Worm (Caenorhabditis elegans) whole organism, L1 larva: ENCODE data around the gene fbxc-58.
A peak's percentile ranks its signal among the peaks of the same experiment; 100 is the strongest.

Source experiments
- C04F5.9 ChIP-seq: sonication (generic microtip); optimal IDR thresholded peaks from 2 replicates; lab custom pipeline; 2016; ENCODE audit warnings: missing genetic modification characterization, missing compliant biosample characterization
- C16A3.4 ChIP-seq: fragments of 150-350 bp; optimal IDR thresholded peaks from 2 replicates; lab custom pipeline; 2014; ENCODE audit warnings: missing biosample characterization, missing genetic modification characterization
- F16B12.6 ChIP-seq: fragments of 150-350 bp; optimal IDR thresholded peaks from 2 replicates; lab custom pipeline; 2014; ENCODE audit warnings: missing biosample characterization, missing genetic modification characterization
- aly-2 ChIP-seq: fragments of 150-350 bp; optimal IDR thresholded peaks from 2 replicates; lab custom pipeline; 2014; ENCODE audit warnings: missing biosample characterization, missing genetic modification characterization
- ceh-63 ChIP-seq: fragments of 200-800 bp; sonication (Bioruptor generic); optimal IDR thresholded peaks from 2 replicates; lab custom pipeline; 2018; ENCODE audit warnings: mild to moderate bottlenecking, missing genetic modification characterization, missing compliant biosample characterization
- ceh-8 ChIP-seq: fragments of 200-800 bp; sonication (Bioruptor generic); optimal IDR thresholded peaks from 2 replicates; lab custom pipeline; 2018; ENCODE audit warnings: mild to moderate bottlenecking, missing genetic modification characterization, moderate library complexity, missing compliant biosample characterization
- ceh-88 ChIP-seq: fragments of 200-800 bp; sonication (Bioruptor generic); IDR thresholded peaks from 2 replicates; pipeline ENCODE4 v1.3.6; 2022; ENCODE audit warnings: missing genetic modification characterization, missing compliant biosample characterization
- dpl-1 ChIP-seq, 3 experiments: fragments of 150-350 bp in 2 of 3; sonication (generic microtip) in 1 of 3; optimal IDR thresholded peaks; 2 replicates each; lab custom pipeline; 2014 to 2017; ENCODE audit warnings: missing biosample characterization in 3 of 3, missing genetic modification characterization in 3 of 3, missing genetic modification reagents in 3 of 3
- efl-1 ChIP-seq, 4 experiments: fragments of 150-350 bp; optimal IDR thresholded peaks in 3 of 4; peaks in 1 of 4; 1 replicate in 1 of 4; 2 replicates in 3 of 4; lab custom pipeline; 2014; ENCODE audit warnings: missing biosample characterization in 2 of 4, missing genetic modification characterization in 2 of 4, missing genetic modification reagents in 2 of 4
- efl-3 ChIP-seq: fragments of 200-800 bp; sonication (Bioruptor generic); optimal IDR thresholded peaks from 2 replicates; lab custom pipeline; 2018; ENCODE audit warnings: mild to moderate bottlenecking, missing genetic modification characterization, missing compliant biosample characterization
- egl-13 ChIP-seq: sonication (generic microtip); optimal IDR thresholded peaks from 2 replicates; lab custom pipeline; 2016; ENCODE audit warnings: missing genotype, missing genetic modification reagents, missing genetic modification characterization, missing compliant biosample characterization
- egl-27 ChIP-seq, 2 experiments: fragments of 150-350 bp in 1 of 2; sonication (generic microtip); optimal IDR thresholded peaks; 3 replicates each; lab custom pipeline; 2017 to 2018; ENCODE audit warnings: missing biosample characterization in 2 of 2, missing genetic modification characterization in 2 of 2, missing genetic modification reagents in 2 of 2
- ets-5 ChIP-seq: fragments of 200-800 bp; sonication (Bioruptor generic); IDR thresholded peaks from 2 replicates; pipeline ENCODE4 v1.3.6; 2022; ENCODE audit warnings: missing genetic modification characterization, missing compliant biosample characterization
- fkh-10 ChIP-seq: sonication (generic microtip); optimal IDR thresholded peaks from 2 replicates; lab custom pipeline; 2017; ENCODE audit warnings: missing biosample characterization, missing genetic modification reagents, missing genetic modification characterization
- fkh-4 ChIP-seq: sonication (generic microtip); optimal IDR thresholded peaks from 2 replicates; lab custom pipeline; 2016; ENCODE audit warnings: missing compliant biosample characterization, missing genetic modification characterization, borderline replicate concordance
- grh-1 ChIP-seq: fragments of 200-800 bp; sonication (Bioruptor generic); IDR thresholded peaks from 2 replicates; pipeline ENCODE4 v1.3.6; 2022; ENCODE audit warnings: missing genetic modification reagents, missing genetic modification characterization, missing compliant biosample characterization
- hlh-17 ChIP-seq: fragments of 200-800 bp; sonication (Bioruptor generic); optimal IDR thresholded peaks from 2 replicates; lab custom pipeline; 2018; ENCODE audit warnings: missing genetic modification characterization, mild to moderate bottlenecking, missing compliant biosample characterization, moderate library complexity, borderline replicate concordance
- isw-1 ChIP-seq: fragments of 200-800 bp; sonication (Bioruptor generic); IDR thresholded peaks from 2 replicates; pipeline ENCODE4 v1.3.6; 2022; ENCODE audit warnings: missing genetic modification characterization, missing compliant biosample characterization
- lin-13 ChIP-seq: fragments of 150-350 bp; optimal IDR thresholded peaks from 2 replicates; lab custom pipeline; 2014; ENCODE audit warnings: missing biosample characterization, missing genetic modification reagents, missing genetic modification characterization
- lin-15B ChIP-seq: fragments of 150-350 bp; sonication (generic microtip); optimal IDR thresholded peaks from 3 replicates; lab custom pipeline; 2014; ENCODE audit warnings: missing biosample characterization, missing genetic modification characterization
- lin-35 ChIP-seq, 2 experiments: fragments of 150-350 bp; optimal IDR thresholded peaks; 2 replicates each; lab custom pipeline; 2014; ENCODE audit warnings: missing biosample characterization in 2 of 2, missing genetic modification characterization in 2 of 2, missing genetic modification reagents in 2 of 2
- lin-39 ChIP-seq: fragments of 150-350 bp; optimal IDR thresholded peaks from 2 replicates; lab custom pipeline; 2014; ENCODE audit warnings: missing biosample characterization, missing genetic modification reagents, missing genetic modification characterization
- lir-3 ChIP-seq: sonication (generic microtip); optimal IDR thresholded peaks from 2 replicates; lab custom pipeline; 2016; ENCODE audit warnings: mild to moderate bottlenecking, missing genetic modification characterization, moderate library complexity, missing compliant biosample characterization; ENCODE audit not compliant: poor library complexity
- lsy-2 ChIP-seq, 2 experiments: fragments of 150-350 bp; optimal IDR thresholded peaks; 2 replicates each; lab custom pipeline; 2014; ENCODE audit warnings: missing biosample characterization in 2 of 2, missing genetic modification characterization in 2 of 2
- mdl-1 ChIP-seq, 2 experiments: fragments of 150-350 bp; optimal IDR thresholded peaks; 2 replicates each; lab custom pipeline; 2014 to 2017; ENCODE audit warnings: missing biosample characterization in 2 of 2, missing genetic modification characterization in 2 of 2, inconsistent platforms in 1 of 2
- mef-2 ChIP-seq: fragments of 150-350 bp; optimal IDR thresholded peaks from 2 replicates; lab custom pipeline; 2014; ENCODE audit warnings: missing biosample characterization, missing genetic modification characterization
- mep-1 ChIP-seq: fragments of 150-350 bp; optimal IDR thresholded peaks from 2 replicates; lab custom pipeline; 2014; ENCODE audit warnings: missing biosample characterization, missing genetic modification characterization
- nhr-11 ChIP-seq: fragments of 150-350 bp; optimal IDR thresholded peaks from 2 replicates; lab custom pipeline; 2014; ENCODE audit warnings: missing biosample characterization, missing genetic modification characterization
- nhr-19 ChIP-seq: fragments of 200-800 bp; sonication (Bioruptor generic); conservative IDR thresholded peaks from 2 replicates; pipeline ENCODE4 v1.3.6; 2022; ENCODE audit warnings: missing genetic modification characterization, missing compliant biosample characterization
- nhr-237 ChIP-seq: fragments of 150-350 bp; optimal IDR thresholded peaks from 2 replicates; lab custom pipeline; 2014; ENCODE audit warnings: missing biosample characterization, missing genetic modification characterization
- nhr-28 ChIP-seq: fragments of 150-350 bp; optimal IDR thresholded peaks from 2 replicates; lab custom pipeline; 2014; ENCODE audit warnings: missing biosample characterization, missing genetic modification characterization
- nhr-47 ChIP-seq: sonication (generic microtip); optimal IDR thresholded peaks from 2 replicates; lab custom pipeline; 2016; ENCODE audit warnings: mild to moderate bottlenecking, missing genetic modification characterization, moderate library complexity, missing compliant biosample characterization
- nhr-71 ChIP-seq: sonication (generic microtip); optimal IDR thresholded peaks from 2 replicates; lab custom pipeline; 2016; ENCODE audit warnings: mild to moderate bottlenecking, missing genetic modification characterization, moderate library complexity, missing compliant biosample characterization
- nhr-76 ChIP-seq: sonication (generic microtip); optimal IDR thresholded peaks from 2 replicates; lab custom pipeline; 2017; ENCODE audit warnings: missing biosample characterization, missing genetic modification characterization
- pax-3 ChIP-seq: fragments of 200-800 bp; sonication (Bioruptor generic); optimal IDR thresholded peaks from 2 replicates; lab custom pipeline; 2018; ENCODE audit warnings: mild to moderate bottlenecking, missing genetic modification characterization, moderate library complexity, missing compliant biosample characterization
- pqm-1 ChIP-seq: sonication (generic microtip); optimal IDR thresholded peaks from 3 replicates; lab custom pipeline; 2017; ENCODE audit warnings: missing biosample characterization, missing genetic modification characterization
- rnt-1 ChIP-seq: sonication (generic microtip); optimal IDR thresholded peaks from 2 replicates; lab custom pipeline; 2016; ENCODE audit warnings: mild to moderate bottlenecking, missing genetic modification characterization, moderate library complexity, missing compliant biosample characterization
- sptf-1 ChIP-seq: fragments of 150-350 bp; optimal IDR thresholded peaks from 2 replicates; lab custom pipeline; 2014; ENCODE audit warnings: missing biosample characterization, missing genetic modification characterization
- sup-37 ChIP-seq: fragments of 200-800 bp; sonication (Bioruptor generic); optimal IDR thresholded peaks from 2 replicates; lab custom pipeline; 2018; ENCODE audit warnings: mild to moderate bottlenecking, missing genetic modification characterization, missing compliant biosample characterization
- unc-130 ChIP-seq: fragments of 150-350 bp; optimal IDR thresholded peaks from 2 replicates; lab custom pipeline; 2017; ENCODE audit warnings: missing biosample characterization, missing genetic modification characterization, inconsistent platforms
- unc-62 ChIP-seq: fragments of 150-350 bp; optimal IDR thresholded peaks from 2 replicates; lab custom pipeline; 2014; ENCODE audit warnings: missing biosample characterization, missing genetic modification reagents, missing genetic modification characterization
- unc-98 ChIP-seq: fragments of 200-800 bp; sonication (Bioruptor generic); IDR thresholded peaks from 2 replicates; pipeline ENCODE4 v1.3.6; 2022; ENCODE audit warnings: missing genetic modification characterization, missing compliant biosample characterization
- vab-15 ChIP-seq: sonication (generic microtip); optimal IDR thresholded peaks from 2 replicates; lab custom pipeline; 2017; ENCODE audit warnings: missing genotype, mild to moderate bottlenecking, missing genetic modification characterization, missing compliant biosample characterization
- xbp-1 ChIP-seq: sonication (generic microtip); optimal IDR thresholded peaks from 2 replicates; lab custom pipeline; 2016; ENCODE audit warnings: missing genetic modification characterization, missing compliant biosample characterization

The fbxc-58 gene

ce11 chrIV:9335552-9336251, 35.6 kb upstream of the fbxc-58 start, which contains the start of the genes coa-4 and T20D3.14 (continued):
- TF ChIP-seq mdl-1 (tag; optimal IDR thresholded peaks at IDR 0.05; lab: Kevin White, UChicago) (peak in 1 of 2 experiments; percentile 54), sup-37 (GFP tag; lab: Kevin White, UChicago) (no peak), efl-3 (GFP tag; lab: Kevin White, UChicago) (no peak), nhr-71 (tag; lab: Kevin White, UChicago) (peak; percentile 71), egl-27 (tag; optimal IDR thresholded peaks at IDR 0.05; lab: Kevin White, UChicago) (no peak), nhr-237 (tag; lab: Kevin White, UChicago) (no peak), C04F5.9 (tag; lab: Kevin White, UChicago) (no peak), ceh-8 (GFP tag; lab: Kevin White, UChicago) (no peak), vab-15 (no peak), ets-5 (GFP tag; lab: Robert Waterston, UW) (no peak), fkh-10 (GFP tag; lab: Kevin White, UChicago) (no peak), aly-2 (tag; lab: Kevin White, UChicago) (no peak), unc-62 (GFP tag; lab: Kevin White, UChicago) (no peak), mef-2 (tag; lab: Kevin White, UChicago) (no peak), pax-3 (no peak), C16A3.4 (tag; lab: Kevin White, UChicago) (peak; percentile 38), lin-35 (GFP tag; optimal IDR thresholded peaks at IDR 0.05; lab: Kevin White, UChicago) (peak; percentile 41 to 64), nhr-76 (no peak), grh-1 (GFP tag; lab: Robert Waterston, UW) (no peak), nhr-28 (tag; lab: Kevin White, UChicago) (no peak), nhr-47 (peak; percentile 43), lin-13 (no peak), rnt-1 (tag; lab: Kevin White, UChicago) (peak; percentile 33), nhr-11 (tag; lab: Kevin White, UChicago) (no peak), dpl-1 (GFP tag; optimal IDR thresholded peaks at IDR 0.05; lab: Kevin White, UChicago) (peak in 2 of 3 experiments; percentile 17 to 48), ceh-63 (GFP tag; lab: Kevin White, UChicago) (no peak), lsy-2 (tag; optimal IDR thresholded peaks at IDR 0.05; lab: Kevin White, UChicago) (peak; percentile 53 to 58), sptf-1 (tag; lab: Kevin White, UChicago) (no peak), lin-39 (tag; lab: Kevin White, UChicago) (no peak), fkh-4 (tag; lab: Kevin White, UChicago) (no peak), unc-130 (tag; lab: Kevin White, UChicago) (no peak), isw-1 (GFP tag; lab: Robert Waterston, UW) (no peak)

- TF ChIP-seq ceh-8 (GFP tag; lab: Kevin White, UChicago) (no peak), rnt-1 (tag; lab: Kevin White, UChicago) (peak; percentile 13), pqm-1 (tag; lab: Kevin White, UChicago) (no peak)
These were observed 34.7 kb upstream of the fbxc-58 start, which contains the start of gene T20D3.5 for ce11 chrIV:9336538-9337090. Gene T20D3.5 (plus strand): TSS chrIV:9337040.

- TF ChIP-seq nhr-19 (GFP tag; lab: Robert Waterston, UW) = no peak
- TF ChIP-seq ets-5 (GFP tag; lab: Robert Waterston, UW) = no peak
- no peak for TF ChIP-seq egl-27 (tag; optimal IDR thresholded peaks at IDR 0.05; lab: Kevin White, UChicago)
These were observed 32.1 kb upstream of the fbxc-58 start, which contains the start of gene T20D3.6 for ce11 chrIV:9339205-9339604. Gene T20D3.6 (minus strand): TSS chrIV:9339305.

ce11 chrIV:9341591-9341990, 29.7 kb upstream of the fbxc-58 start, which contains the start of gene vps-26:
Gene vps-26 (minus strand): TSS chrIV:9341790.
- no peak for TF ChIP-seq lin-15B (tag; lab: Kevin White, UChicago)
- no peak for TF ChIP-seq unc-98 (GFP tag; lab: Robert Waterston, UW)
- peak; percentile 1 to 46 (median 13) for TF ChIP-seq dpl-1 (GFP tag; optimal IDR thresholded peaks at IDR 0.05; lab: Kevin White, UChicago)
- no peak for TF ChIP-seq ceh-88 (GFP tag; lab: Robert Waterston, UW)
- TF ChIP-seq lin-35 (GFP tag; optimal IDR thresholded peaks at IDR 0.05; lab: Kevin White, UChicago) = peak; percentile 20 to 39
- TF ChIP-seq mep-1 (tag; lab: Kevin White, UChicago) = peak; percentile 37
- no peak for TF ChIP-seq lir-3 (tag; lab: Kevin White, UChicago)
- TF ChIP-seq hlh-17 (GFP tag; lab: Kevin White, UChicago) = no peak
- TF ChIP-seq xbp-1 (tag; lab: Kevin White, UChicago) = peak; percentile 22
- TF ChIP-seq mdl-1 (tag; optimal IDR thresholded peaks at IDR 0.05; lab: Kevin White, UChicago) = peak in 1 of 2 experiments; percentile 7
- TF ChIP-seq ceh-63 (GFP tag; lab: Kevin White, UChicago) = no peak
- TF ChIP-seq F16B12.6 (tag; lab: Kevin White, UChicago) = peak; percentile 3
- peak; percentile 37 for TF ChIP-seq nhr-71 (tag; lab: Kevin White, UChicago)
- peak; percentile 35 to 43 for TF ChIP-seq efl-1 (optimal IDR thresholded peaks at IDR 0.05; lab: Kevin White, UChicago)
- peak in 1 of 2 experiments; percentile 38 for TF ChIP-seq efl-1 (GFP tag; optimal IDR thresholded peaks at IDR 0.05 in 1 of 2; lab: Kevin White, UChicago)
- no peak for TF ChIP-seq egl-13
